Worm (Caenorhabditis elegans): ENCODE results near the gene srh-250.
A peak's percentile ranks its signal among the peaks of the same experiment; 100 is the strongest.

Gene srh-250

DNA sequence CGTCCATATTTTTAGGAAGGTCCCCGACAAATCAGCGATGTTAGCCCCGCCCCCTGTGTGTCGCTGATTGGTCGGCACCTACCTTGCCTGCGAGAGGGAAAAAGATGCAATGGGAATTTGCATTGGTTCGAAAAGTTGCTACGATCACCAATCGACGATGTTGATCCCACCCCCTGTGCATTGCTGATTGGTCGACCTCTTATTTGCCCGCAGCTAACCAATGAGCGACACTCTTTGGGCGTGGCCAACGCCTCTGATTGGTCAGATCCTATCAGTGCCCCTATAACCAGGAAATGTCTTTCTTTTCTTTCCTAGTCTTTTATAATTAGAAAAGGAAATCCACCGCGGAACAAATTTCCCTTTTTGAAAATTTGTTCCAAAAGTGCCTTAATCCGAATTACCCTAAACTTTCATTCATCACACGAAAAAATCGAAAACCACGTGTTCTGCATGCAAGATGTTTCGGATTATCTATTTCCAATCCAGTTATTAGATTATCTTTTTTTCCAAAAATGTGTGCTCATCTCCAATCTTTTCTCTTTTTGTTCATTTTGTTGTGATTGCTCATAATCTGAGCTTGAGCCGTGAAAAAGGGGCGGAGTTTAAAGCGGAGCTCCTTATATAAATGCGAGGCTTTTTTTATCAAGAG lies 39.7 kb downstream of the srh-250 start:
- TF ChIP-seq ets-7 (tag; optimal IDR thresholded peaks at IDR 0.05) (no peak), hmbx-1 (tag; optimal IDR thresholded peaks at IDR 0.05) (no peak), pes-1 (GFP tag; IDR thresholded peaks at IDR 0.05) (no peak), tbx-11 (GFP tag; IDR thresholded peaks at IDR 0.05) (no peak), aly-1 (tag; optimal IDR thresholded peaks at IDR 0.05) (no peak), ceh-13 (GFP tag; optimal IDR thresholded peaks at IDR 0.05) (no peak), sea-1 (GFP tag; conservative IDR thresholded peaks at IDR 0.05) (no peak), tbx-37 (GFP tag; conservative IDR thresholded peaks at IDR 0.05) (no peak), B0310.2 (tag; optimal IDR thresholded peaks at IDR 0.05) (no peak), ama-1 (optimal IDR thresholded peaks at IDR 0.05) (no peak), flt-1 (GFP tag; IDR thresholded peaks at IDR 0.05) (no peak)

ce11 chrII:3920611-3921010 lies 42.2 kb downstream of the srh-250 start:
- TF ChIP-seq pes-1 (GFP tag; IDR thresholded peaks at IDR 0.05) (0 out of 2 replicates have a peak, but pooled peaks have one; percentile 8), ets-7 (tag; optimal IDR thresholded peaks at IDR 0.05) (no peak)

- TF ChIP-seq hnd-1 (tag; optimal IDR thresholded peaks at IDR 0.05) (no peak), ceh-13 (GFP tag; optimal IDR thresholded peaks at IDR 0.05) (no peak), tra-4 (tag; optimal IDR thresholded peaks at IDR 0.05) (no peak), tbx-37 (GFP tag; conservative IDR thresholded peaks at IDR 0.05) (no peak), hmg-4 (GFP tag; optimal IDR thresholded peaks at IDR 0.05) (no peak), hmbx-1 (tag; optimal IDR thresholded peaks at IDR 0.05) (no peak), B0310.2 (tag; optimal IDR thresholded peaks at IDR 0.05) (no peak), tbx-11 (GFP tag; IDR thresholded peaks at IDR 0.05) (no peak), ama-1 (optimal IDR thresholded peaks at IDR 0.05) (no peak), F13C5.2 (tag; optimal IDR thresholded peaks at IDR 0.05) (no peak), flt-1 (GFP tag; IDR thresholded peaks at IDR 0.05) (no peak), ceh-36 (tag; optimal IDR thresholded peaks at IDR 0.05) (no peak), ets-7 (tag; optimal IDR thresholded peaks at IDR 0.05) (no peak), scrt-1 (GFP tag; IDR thresholded peaks at IDR 0.05) (no peak), pes-1 (GFP tag; IDR thresholded peaks at IDR 0.05) (no peak), sea-1 (GFP tag; conservative IDR thresholded peaks at IDR 0.05) (no peak), aly-1 (tag; optimal IDR thresholded peaks at IDR 0.05) (no peak)
Measured at ce11 chrII:3922696-3923095, 44.3 kb downstream of the srh-250 start.

- TF ChIP-seq ceh-13 (GFP tag; optimal IDR thresholded peaks at IDR 0.05) (no peak), scrt-1 (GFP tag; IDR thresholded peaks at IDR 0.05) (no peak), tbx-37 (GFP tag; conservative IDR thresholded peaks at IDR 0.05) (no peak), F13C5.2 (tag; optimal IDR thresholded peaks at IDR 0.05) (no peak), pes-1 (GFP tag; IDR thresholded peaks at IDR 0.05) (no peak; the same call in 1 of the 2 replicates), aly-1 (tag; optimal IDR thresholded peaks at IDR 0.05) (no peak), hnd-1 (tag; optimal IDR thresholded peaks at IDR 0.05) (no peak), B0310.2 (tag; optimal IDR thresholded peaks at IDR 0.05) (no peak), ceh-36 (tag; optimal IDR thresholded peaks at IDR 0.05) (no peak), hmg-4 (GFP tag; optimal IDR thresholded peaks at IDR 0.05) (no peak), ama-1 (optimal IDR thresholded peaks at IDR 0.05) (no peak), tra-4 (tag; optimal IDR thresholded peaks at IDR 0.05) (no peak), hmbx-1 (tag; optimal IDR thresholded peaks at IDR 0.05) (no peak), sea-1 (GFP tag; conservative IDR thresholded peaks at IDR 0.05) (no peak), flt-1 (GFP tag; IDR thresholded peaks at IDR 0.05) (no peak), ets-7 (tag; optimal IDR thresholded peaks at IDR 0.05) (no peak), tbx-11 (GFP tag; IDR thresholded peaks at IDR 0.05) (no peak)
Measured at ce11 chrII:3927943-3928393, 49.5 kb downstream of the srh-250 start, which contains the start of gene plpp-1.1. TSS of gene plpp-1.1 (minus strand) at chrII:3927993.

DNA sequence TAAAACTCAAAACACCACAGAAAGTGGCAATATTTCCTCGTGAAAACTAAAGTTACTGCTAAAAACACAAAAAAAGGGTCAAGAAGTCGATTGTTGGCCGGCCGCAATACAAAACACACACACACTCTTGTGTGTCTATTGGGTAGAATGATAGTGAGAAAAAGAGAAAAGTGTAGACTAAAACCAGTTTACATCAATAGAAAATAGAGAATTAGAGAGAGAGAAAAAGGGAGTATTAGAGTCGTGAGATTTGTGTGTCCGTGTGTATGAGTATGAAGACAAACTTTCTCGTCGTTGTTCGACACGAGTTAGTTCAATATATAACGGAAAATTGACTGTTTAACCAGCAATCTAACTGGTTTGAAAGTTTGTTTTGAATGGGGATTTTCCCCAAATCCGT lies 51.0 kb downstream of the srh-250 start:
- no peak for TF ChIP-seq ceh-36 (tag; optimal IDR thresholded peaks at IDR 0.05)
- no peak for TF ChIP-seq hmg-4 (GFP tag; optimal IDR thresholded peaks at IDR 0.05)
- TF ChIP-seq tbx-37 (GFP tag; conservative IDR thresholded peaks at IDR 0.05) = no peak
- no peak for TF ChIP-seq aly-1 (tag; optimal IDR thresholded peaks at IDR 0.05)
- TF ChIP-seq flt-1 (GFP tag; IDR thresholded peaks at IDR 0.05) = no peak
- no peak for TF ChIP-seq ceh-13 (GFP tag; optimal IDR thresholded peaks at IDR 0.05)

Measured in whole organism, early embryonic.